Worm (Caenorhabditis elegans) whole organism, L4 larva: ENCODE data around the gene ZC155.2.

Source experiments
- dve-1 ChIP-seq: sonication (generic microtip); optimal IDR thresholded peaks from 2 replicates; lab custom pipeline; 2017; ENCODE audit warnings: antibody characterized with exemption, mild to moderate bottlenecking, missing genetic modification characterization, missing compliant biosample characterization; ENCODE audit not compliant: insufficient read depth
- gei-8 ChIP-seq: fragments of 200-800 bp; sonication (Bioruptor generic); optimal IDR thresholded peaks from 2 replicates; lab custom pipeline; 2018; ENCODE audit warnings: mild to moderate bottlenecking, missing genetic modification characterization, missing compliant biosample characterization
- pqm-1 ChIP-seq: sonication (generic microtip); optimal IDR thresholded peaks from 2 replicates; lab custom pipeline; 2017; ENCODE audit warnings: missing biosample characterization, missing genetic modification characterization

- TF ChIP-seq pqm-1 (tag; lab: Kevin White, UChicago) (no peak), dve-1 (tag; lab: Kevin White, UChicago) (no peak), gei-8 (no peak)
Observed at ce11 chrIII:5254108-5254507, 35.3 kb downstream of the ZC155.2 start, which contains the start of the genes sumv-1 and gop-1.
